Fruit fly (Drosophila melanogaster) whole organism, embryonic: Measurements from ENCODE around the gene att-ORFB.

Source experiments
- CG11085 ChIP-seq: fragments of 200-800 bp; sonication (Bioruptor generic); IDR thresholded peaks from 2 replicates; pipeline ENCODE4 v1.3.6; 2022; ENCODE audit warnings: missing biosample characterization, missing genetic modification characterization
- CG13424 ChIP-seq: fragments of 200-800 bp; sonication (Bioruptor generic); optimal IDR thresholded peaks from 2 replicates; lab custom pipeline; 2019; ENCODE audit warnings: missing biosample characterization, mild to moderate bottlenecking, missing genetic modification characterization, moderate library complexity
- CG13775 ChIP-seq: fragments of 200-800 bp; sonication (Bioruptor generic); optimal IDR thresholded peaks from 3 replicates; lab custom pipeline; 2017; ENCODE audit warnings: missing biosample characterization, mild to moderate bottlenecking, missing genetic modification characterization
- CG14050 ChIP-seq: fragments of 200-800 bp; sonication (Bioruptor generic); IDR thresholded peaks from 3 replicates; pipeline ENCODE4 v1.3.6; 2022; ENCODE audit warnings: missing biosample characterization, missing genetic modification characterization
- CG14667 ChIP-seq: fragments of 200-800 bp; sonication (Bioruptor generic); IDR thresholded peaks from 2 replicates; pipeline ENCODE4 v1.3.6; 2022; ENCODE audit warnings: missing biosample characterization, missing genetic modification characterization
- CG15479 ChIP-seq: fragments of 200-800 bp; sonication (Bioruptor generic); optimal IDR thresholded peaks from 3 replicates; lab custom pipeline; 2019; ENCODE audit warnings: missing biosample characterization, mild to moderate bottlenecking, missing genetic modification characterization, moderate library complexity
- CG15514 ChIP-seq: fragments of 200-800 bp; sonication (Bioruptor generic); optimal IDR thresholded peaks from 3 replicates; lab custom pipeline; 2017; ENCODE audit warnings: missing biosample characterization, missing genetic modification characterization, mild to moderate bottlenecking, moderate library complexity, missing genetic modification reagents
- CG16863 ChIP-seq: fragments of 200-800 bp; sonication (Bioruptor generic); optimal IDR thresholded peaks from 3 replicates; lab custom pipeline; 2016; ENCODE audit warnings: missing biosample characterization, missing genetic modification characterization
- CG17328 ChIP-seq: fragments of 200-800 bp; sonication (Bioruptor generic); IDR thresholded peaks from 2 replicates; pipeline ENCODE4 v1.3.6; 2022; ENCODE audit warnings: missing biosample characterization, missing genetic modification characterization
- CG17612 ChIP-seq: fragments of 200-800 bp; sonication (Bioruptor generic); IDR thresholded peaks from 2 replicates; pipeline ENCODE4 v1.3.6; 2022; ENCODE audit warnings: missing biosample characterization, missing genetic modification characterization
- CG18011 ChIP-seq: fragments of 200-800 bp; sonication (Bioruptor generic); optimal IDR thresholded peaks from 2 replicates; lab custom pipeline; 2017; ENCODE audit warnings: missing biosample characterization, missing genetic modification characterization, mild to moderate bottlenecking, moderate library complexity, missing genotype
- CG2120 ChIP-seq: fragments of 200-800 bp; sonication (Bioruptor generic); optimal IDR thresholded peaks from 3 replicates; lab custom pipeline; 2016; ENCODE audit warnings: missing biosample characterization, missing genetic modification characterization
- CG30403 ChIP-seq: fragments of 200-800 bp; sonication (Bioruptor generic); optimal IDR thresholded peaks from 3 replicates; lab custom pipeline; 2016; ENCODE audit warnings: missing biosample characterization, missing genetic modification characterization
- CG31365 ChIP-seq: fragments of 200-800 bp; sonication (Bioruptor generic); optimal IDR thresholded peaks from 2 replicates; lab custom pipeline; 2018; ENCODE audit warnings: missing biosample characterization, mild to moderate bottlenecking, missing genetic modification characterization
- CG33557 ChIP-seq: fragments of 200-800 bp; sonication (Bioruptor generic); optimal IDR thresholded peaks from 2 replicates; lab custom pipeline; 2019; ENCODE audit warnings: missing biosample characterization, mild to moderate bottlenecking, missing genetic modification characterization, moderate library complexity
- CG34376 ChIP-seq: fragments of 200-800 bp; sonication (Bioruptor generic); optimal IDR thresholded peaks from 2 replicates; lab custom pipeline; 2018; ENCODE audit warnings: missing biosample characterization, mild to moderate bottlenecking, missing genetic modification characterization
- CG4854 ChIP-seq: fragments of 200-800 bp; sonication (Bioruptor generic); optimal IDR thresholded peaks from 2 replicates; lab custom pipeline; 2016; ENCODE audit warnings: missing biosample characterization, missing genetic modification characterization, inconsistent platforms
- CG6689 ChIP-seq: fragments of 200-800 bp; sonication (Bioruptor generic); IDR thresholded peaks from 2 replicates; pipeline ENCODE4 v1.3.6; 2022; ENCODE audit warnings: missing biosample characterization, missing genetic modification characterization
- CG8281 ChIP-seq: fragments of 200-800 bp; sonication (Bioruptor generic); optimal IDR thresholded peaks from 2 replicates; lab custom pipeline; 2018; ENCODE audit warnings: missing biosample characterization, mild to moderate bottlenecking, missing genetic modification characterization, moderate library complexity
- CG8290 ChIP-seq, 3 experiments: fragments of 200-800 bp; sonication (Bioruptor generic); optimal IDR thresholded peaks; 2 replicates each; lab custom pipeline; 2016 to 2019; ENCODE audit warnings: missing biosample characterization in 3 of 3, missing genetic modification characterization in 3 of 3, mild to moderate bottlenecking in 2 of 3, moderate library complexity in 1 of 3
- CG9817 ChIP-seq: fragments of 200-800 bp; sonication (Bioruptor generic); optimal IDR thresholded peaks from 2 replicates; lab custom pipeline; 2018; ENCODE audit warnings: missing biosample characterization, mild to moderate bottlenecking, missing genetic modification characterization, moderate library complexity
- Ets97D ChIP-seq: fragments of 200-800 bp; sonication (Bioruptor generic); optimal IDR thresholded peaks from 3 replicates; lab custom pipeline; 2016; ENCODE audit warnings: missing biosample characterization, missing genetic modification characterization
- Fer1 ChIP-seq: fragments of 200-800 bp; sonication (Bioruptor generic); optimal IDR thresholded peaks from 2 replicates; lab custom pipeline; 2017; ENCODE audit warnings: missing biosample characterization, mild to moderate bottlenecking, missing genetic modification characterization
- Gsc ChIP-seq: fragments of 200-800 bp; sonication (Bioruptor generic); IDR thresholded peaks from 2 replicates; pipeline ENCODE4 v1.3.6; 2022; ENCODE audit warnings: missing biosample characterization, missing genetic modification characterization
- H15 ChIP-seq: fragments of 200-800 bp; sonication (Bioruptor generic); IDR thresholded peaks from 3 replicates; pipeline ENCODE4 v1.3.6; 2022; ENCODE audit warnings: missing biosample characterization, missing genetic modification characterization
- HmgZ ChIP-seq: fragments of 200-800 bp; sonication (Bioruptor generic); optimal IDR thresholded peaks from 2 replicates; lab custom pipeline; 2018; ENCODE audit warnings: missing biosample characterization, mild to moderate bottlenecking, missing genetic modification characterization
- Lhr ChIP-seq: fragments of 200-800 bp; sonication (Bioruptor generic); optimal IDR thresholded peaks from 3 replicates; lab custom pipeline; 2017; ENCODE audit warnings: mild to moderate bottlenecking, missing biosample characterization, missing genetic modification reagents, missing genetic modification characterization
- Mes4 ChIP-seq: fragments of 200-800 bp; sonication (Bioruptor generic); optimal IDR thresholded peaks from 2 replicates; lab custom pipeline; 2016; ENCODE audit warnings: missing biosample characterization, missing genetic modification characterization
- NK7.1 ChIP-seq: fragments of 200-800 bp; sonication (Bioruptor generic); optimal IDR thresholded peaks from 3 replicates; lab custom pipeline; 2016; ENCODE audit warnings: missing biosample characterization, missing genetic modification characterization
- NfI ChIP-seq: fragments of 200-800 bp; sonication (Bioruptor generic); optimal IDR thresholded peaks from 3 replicates; lab custom pipeline; 2018; ENCODE audit warnings: missing biosample characterization, mild to moderate bottlenecking, missing genetic modification characterization, moderate library complexity
- Oaz ChIP-seq: fragments of 200-800 bp; sonication (Bioruptor generic); IDR thresholded peaks from 2 replicates; pipeline ENCODE4 v1.3.6; 2022; ENCODE audit warnings: missing biosample characterization, missing genetic modification characterization
- Ravus ChIP-seq: fragments of 200-800 bp; sonication (Bioruptor generic); IDR thresholded peaks from 2 replicates; pipeline ENCODE4 v1.3.6; 2022; ENCODE audit warnings: missing biosample characterization, missing genetic modification characterization
- ash1 ChIP-seq: fragments of 200-800 bp; sonication (Bioruptor generic); optimal IDR thresholded peaks from 2 replicates; lab custom pipeline; 2018; ENCODE audit warnings: missing biosample characterization, mild to moderate bottlenecking, missing genetic modification characterization
- ato ChIP-seq: fragments of 200-800 bp; sonication (Bioruptor generic); IDR thresholded peaks from 2 replicates; pipeline ENCODE4 v1.3.6; 2022; ENCODE audit warnings: missing biosample characterization, missing genetic modification characterization; ENCODE audit not compliant: partially characterized antibody
- bab2 ChIP-seq: fragments of 200-800 bp; sonication (Bioruptor generic); optimal IDR thresholded peaks from 2 replicates; lab custom pipeline; 2016; ENCODE audit warnings: missing biosample characterization, missing genetic modification characterization
- cad ChIP-seq: fragments of >200 bp; optimal IDR thresholded peaks from 2 replicates; lab custom pipeline; 2017; ENCODE audit warnings: missing biosample characterization, missing genetic modification characterization
- dysf ChIP-seq: fragments of 200-800 bp; sonication (Bioruptor generic); IDR thresholded peaks from 3 replicates; pipeline ENCODE4 v1.3.6; 2022; ENCODE audit warnings: missing biosample characterization, missing genetic modification characterization
- fru ChIP-seq: fragments of >200 bp; optimal IDR thresholded peaks from 2 replicates; lab custom pipeline; 2017
- insv ChIP-seq, 2 experiments: fragments of 200-800 bp; sonication (Bioruptor generic); optimal IDR thresholded peaks; 3 replicates each; lab custom pipeline; 2016 to 2018; ENCODE audit warnings: missing biosample characterization in 2 of 2, missing genetic modification characterization in 2 of 2
- oc ChIP-seq: fragments of 200-800 bp; sonication (Bioruptor generic); optimal IDR thresholded peaks from 2 replicates; lab custom pipeline; 2018; ENCODE audit warnings: missing biosample characterization, mild to moderate bottlenecking, missing genetic modification characterization, moderate library complexity
- phol ChIP-seq: fragments of 200-800 bp; sonication (Bioruptor generic); optimal IDR thresholded peaks from 3 replicates; lab custom pipeline; 2018; ENCODE audit warnings: missing biosample characterization, mild to moderate bottlenecking, missing genetic modification characterization, moderate library complexity
- pnt ChIP-seq: fragments of 200-800 bp; sonication (Bioruptor generic); optimal IDR thresholded peaks from 3 replicates; lab custom pipeline; 2016; ENCODE audit warnings: missing biosample characterization, missing genetic modification characterization
- prd ChIP-seq, 3 experiments: fragments of >200 bp in 2 of 3; fragments of 200-800 bp in 1 of 3; sonication (Bioruptor generic) in 1 of 3; optimal IDR thresholded peaks in 2 of 3; IDR thresholded peaks in 1 of 3; 2 replicates in 2 of 3; 3 replicates in 1 of 3; pipeline versions ENCODE4 v1.3.6 to Lab custom; 2017 to 2022; ENCODE audit warnings: missing biosample characterization in 1 of 3, missing genetic modification characterization in 1 of 3
- sug ChIP-seq: fragments of 200-800 bp; optimal IDR thresholded peaks from 2 replicates; lab custom pipeline; 2019; ENCODE audit warnings: missing biosample characterization, mild to moderate bottlenecking, missing genetic modification characterization, moderate library complexity
- tna ChIP-seq: fragments of 200-800 bp; sonication (Bioruptor generic); IDR thresholded peaks from 2 replicates; pipeline ENCODE4 v1.3.6; 2022; ENCODE audit warnings: missing biosample characterization, missing genetic modification characterization; ENCODE audit not compliant: partially characterized antibody
- ttk ChIP-seq: fragments of 200-800 bp; sonication (Bioruptor generic); IDR thresholded peaks from 2 replicates; pipeline ENCODE4 v2.1.2; 2022; ENCODE audit warnings: missing biosample characterization, missing genetic modification characterization
- twi ChIP-seq: fragments of 200-800 bp; optimal IDR thresholded peaks from 2 replicates; lab custom pipeline; 2019; ENCODE audit warnings: missing biosample characterization, mild to moderate bottlenecking, missing genetic modification characterization, moderate library complexity
- usp ChIP-seq: fragments of >200 bp; optimal IDR thresholded peaks from 2 replicates; lab custom pipeline; 2017; ENCODE audit warnings: missing biosample characterization, missing genetic modification characterization
- zen ChIP-seq: fragments of 200-800 bp; sonication (Bioruptor generic); optimal IDR thresholded peaks from 3 replicates; lab custom pipeline; 2018; ENCODE audit warnings: missing biosample characterization, mild to moderate bottlenecking, missing genetic modification characterization, moderate library complexity

att-ORFB gene

dm6 chr3R:20556281-20557113 is 2.3 kb upstream of the att-ORFB start (continued):
- TF ChIP-seq oc (tag; lab: Kevin White, UChicago), result no peak
- TF ChIP-seq CG33557 (GFP tag; lab: Kevin White, UChicago), result no peak
- no peak for TF ChIP-seq tna (GFP tag; lab: Robert Waterston, UW)
- no peak for TF ChIP-seq zen (tag; lab: Kevin White, UChicago)
- TF ChIP-seq pnt (GFP tag; lab: Kevin White, UChicago), result no peak
- peak; percentile 86 for TF ChIP-seq dysf (GFP tag; lab: Robert Waterston, UW)
- no peak for TF ChIP-seq usp
- TF ChIP-seq bab2 (GFP tag; lab: Kevin White, UChicago), result peak; percentile 53
- peak; percentile 53 for TF ChIP-seq CG13775 (GFP tag; lab: Kevin White, UChicago)
- TF ChIP-seq Ets97D (GFP tag; lab: Kevin White, UChicago), result no peak
- no peak for TF ChIP-seq CG8290 (GFP tag; optimal IDR thresholded peaks at IDR 0.05; lab: Kevin White, UChicago)
- no peak for TF ChIP-seq CG8290 (tag; optimal IDR thresholded peaks at IDR 0.05; lab: Kevin White, UChicago)
- no peak for TF ChIP-seq fru (lab: Kevin White, UChicago)
- peak; percentile 41 for TF ChIP-seq CG13424 (tag; lab: Kevin White, UChicago)
- TF ChIP-seq Ravus (GFP tag; lab: Robert Waterston, UW), result peak; percentile 78
- TF ChIP-seq CG4854 (GFP tag; lab: Kevin White, UChicago), result peak; percentile 33
- TF ChIP-seq prd (optimal IDR thresholded peaks at IDR 0.05; lab: Kevin White, UChicago), result no peak
- peak; percentile 76 for TF ChIP-seq prd (GFP tag; IDR thresholded peaks at IDR 0.05; lab: Robert Waterston, UW)
- TF ChIP-seq CG14667 (GFP tag; lab: Robert Waterston, UW), result peak; percentile 83
- no peak for TF ChIP-seq HmgZ (tag; lab: Kevin White, UChicago)
- TF ChIP-seq Lhr, result no peak
- no peak for TF ChIP-seq twi
- no peak for TF ChIP-seq CG34376
- TF ChIP-seq CG15479 (GFP tag; lab: Kevin White, UChicago), result no peak
- peak; percentile 83 for TF ChIP-seq H15
- peak; percentile 30; the same call in 1 of the 2 replicates for TF ChIP-seq CG11085 (GFP tag; lab: Robert Waterston, UW)
- peak; percentile 62 for TF ChIP-seq CG17328
- TF ChIP-seq ttk (GFP tag; lab: Robert Waterston, UW), result peak; percentile 66
- TF ChIP-seq CG18011 (GFP tag; lab: Kevin White, UChicago), result no peak
- TF ChIP-seq CG31365 (tag; lab: Kevin White, UChicago), result no peak
- TF ChIP-seq phol (tag; lab: Kevin White, UChicago), result peak; percentile 60
- TF ChIP-seq CG8281, result no peak
- peak; percentile 62 for TF ChIP-seq CG15514 (GFP tag; lab: Kevin White, UChicago)
- TF ChIP-seq Mes4 (GFP tag; lab: Kevin White, UChicago), result no peak
- peak; percentile 66 for TF ChIP-seq CG30403
- peak; percentile 65 for TF ChIP-seq CG14050
- TF ChIP-seq ash1 (GFP tag; lab: Kevin White, UChicago), result no peak
- TF ChIP-seq sug (tag; lab: Kevin White, UChicago), result peak; percentile 35
- TF ChIP-seq CG9817 (tag; lab: Kevin White, UChicago), result peak; percentile 35
- no peak for TF ChIP-seq Gsc (GFP tag; lab: Robert Waterston, UW)
- TF ChIP-seq CG17612 (GFP tag; lab: Robert Waterston, UW), result peak; percentile 46; the same call in 1 of the 2 replicates
- TF ChIP-seq cad (GFP tag; lab: Kevin White, UChicago), result no peak
- peak; percentile 48 to 94 for TF ChIP-seq insv (GFP tag; optimal IDR thresholded peaks at IDR 0.05; lab: Kevin White, UChicago)
- TF ChIP-seq ato (GFP tag; lab: Robert Waterston, UW), result no peak
- peak; percentile 66 for TF ChIP-seq Fer1 (GFP tag; lab: Kevin White, UChicago)
- no peak for TF ChIP-seq NK7.1 (GFP tag; lab: Kevin White, UChicago)
- TF ChIP-seq NfI (GFP tag; lab: Kevin White, UChicago), result peak; percentile 21
- no peak for TF ChIP-seq CG16863 (GFP tag; lab: Kevin White, UChicago)
- TF ChIP-seq CG2120, result peak; percentile 85
- peak; percentile 39; the same call in 1 of the 2 replicates for TF ChIP-seq Oaz (GFP tag; lab: Robert Waterston, UW)
- TF ChIP-seq CG6689 (GFP tag; lab: Robert Waterston, UW), result peak; percentile 76
